Worm (Caenorhabditis elegans): ENCODE measurements around the gene C34D10.1.
A peak's percentile ranks its signal among the peaks of the same experiment; 100 is the strongest.

The C34D10.1 gene

ce11 chrX:8017305-8017704 lies 12.0 kb upstream of the C34D10.1 start:
- peak; percentile 41; the same call in 1 of the 2 replicates for TF ChIP-seq hmg-1.2 (GFP tag; IDR thresholded peaks at IDR 0.05)
- no peak for TF ChIP-seq snpc-4 (GFP tag; optimal IDR thresholded peaks at IDR 0.05)
- no peak for TF ChIP-seq snpc-4 (tag; optimal IDR thresholded peaks at IDR 0.05)
- TF ChIP-seq egl-44 (GFP tag; IDR thresholded peaks at IDR 0.05), result no peak
- TF ChIP-seq aptf-2 (GFP tag; conservative IDR thresholded peaks at IDR 0.05), result no peak
- TF ChIP-seq hlh-12 (tag; optimal IDR thresholded peaks at IDR 0.05), result no peak
- no peak for TF ChIP-seq T07F8.4 (tag; optimal IDR thresholded peaks at IDR 0.05)
- no peak for TF ChIP-seq tlf-1 (GFP tag; optimal IDR thresholded peaks at IDR 0.05)
- TF ChIP-seq aptf-3 (GFP tag; IDR thresholded peaks at IDR 0.05), result no peak
- peak; percentile 37; the same call in 1 of the 2 replicates for TF ChIP-seq rcor-1 (GFP tag; IDR thresholded peaks at IDR 0.05)
- TF ChIP-seq hsf-1 (GFP tag; IDR thresholded peaks at IDR 0.05), result 0 out of 2 replicates have a peak, but pooled peaks have one; percentile 14
- no peak for TF ChIP-seq ztf-28 (GFP tag; IDR thresholded peaks at IDR 0.05)
- TF ChIP-seq mel-28 (tag; optimal IDR thresholded peaks at IDR 0.05; ENCODE audit: borderline replicate concordance), result no peak
- no peak for TF ChIP-seq madf-8 (GFP tag; conservative IDR thresholded peaks at IDR 0.05)
- TF ChIP-seq nfya-2 (GFP tag; IDR thresholded peaks at IDR 0.05), result no peak
- TF ChIP-seq mxl-1 (tag; optimal IDR thresholded peaks at IDR 0.05), result no peak
- TF ChIP-seq nhr-27 (tag; optimal IDR thresholded peaks at IDR 0.05), result no peak
- TF ChIP-seq ceh-58 (GFP tag; IDR thresholded peaks at IDR 0.05), result no peak
- 0 out of 2 replicates have a peak, but pooled peaks have one; percentile 17 for TF ChIP-seq lir-1 (GFP tag; conservative IDR thresholded peaks at IDR 0.05)
- no peak for TF ChIP-seq rpc-1 (optimal IDR thresholded peaks at IDR 0.05)
- TF ChIP-seq rpc-1 (tag; optimal IDR thresholded peaks at IDR 0.05), result no peak
- no peak for TF ChIP-seq ztf-6 (GFP tag; IDR thresholded peaks at IDR 0.05)
- TF ChIP-seq nfyb-1 (GFP tag; IDR thresholded peaks at IDR 0.05), result no peak; the same call in 1 of the 2 replicates
- no peak for TF ChIP-seq egl-18 (GFP tag; IDR thresholded peaks at IDR 0.05)
- no peak for TF ChIP-seq unc-62 (GFP tag; optimal IDR thresholded peaks at IDR 0.05)
- no peak for TF ChIP-seq tbp1 (GFP tag; optimal IDR thresholded peaks at IDR 0.05)
- TF ChIP-seq snpc-1.3 (tag; optimal IDR thresholded peaks at IDR 0.05; ENCODE audit: insufficient read depth), result no peak
- TF ChIP-seq hmg-20 (GFP tag; IDR thresholded peaks at IDR 0.05), result peak; percentile 45; the same call in 1 of the 2 replicates
- TF ChIP-seq K12H6.12 (tag; optimal IDR thresholded peaks at IDR 0.05), result peak; percentile 73
- peak; percentile 48; the same call in 1 of the 2 replicates for TF ChIP-seq B0336.3 (GFP tag; IDR thresholded peaks at IDR 0.05)
- peak; percentile 100 for TF ChIP-seq egrh-3 (GFP tag; IDR thresholded peaks at IDR 0.05)
- TF ChIP-seq B0019.2 (GFP tag; conservative IDR thresholded peaks at IDR 0.05), result 0 out of 2 replicates have a peak, but pooled peaks have one; percentile 3
- TF ChIP-seq lsy-27 (tag; optimal IDR thresholded peaks at IDR 0.05; ENCODE audit: borderline replicate concordance, insufficient read depth), result no peak
- peak; percentile 75 for TF ChIP-seq chd-7 (tag; optimal IDR thresholded peaks at IDR 0.05)
- no peak for TF ChIP-seq unc-130 (GFP tag; optimal IDR thresholded peaks at IDR 0.05)
- 0 out of 2 replicates have a peak, but pooled peaks have one; percentile 28 for TF ChIP-seq madf-3 (GFP tag; IDR thresholded peaks at IDR 0.05)
- TF ChIP-seq hlh-26 (GFP tag; conservative IDR thresholded peaks at IDR 0.05), result no peak
- TF ChIP-seq ZK185.1 (tag; optimal IDR thresholded peaks at IDR 0.05; ENCODE audit: poor library complexity, severe bottlenecking), result no peak
- peak; percentile 42; the same call in 1 of the 2 replicates for TF ChIP-seq dox-1 (GFP tag; IDR thresholded peaks at IDR 0.05)
- TF ChIP-seq ekl-4 (GFP tag; IDR thresholded peaks at IDR 0.05), result peak; percentile 60
- TF ChIP-seq lin-26 (GFP tag; IDR thresholded peaks at IDR 0.05), result peak; percentile 75; the same call in 1 of the 2 replicates
- no peak for TF ChIP-seq sdz-38 (tag; optimal IDR thresholded peaks at IDR 0.05)
- no peak for TF ChIP-seq die-1 (tag; optimal IDR thresholded peaks at IDR 0.05)
- peak; percentile 54; the same call in 1 of the 2 replicates for TF ChIP-seq K11D2.4 (GFP tag; IDR thresholded peaks at IDR 0.05)
- TF ChIP-seq mcd-1 (GFP tag; IDR thresholded peaks at IDR 0.05), result peak; percentile 74
- TF ChIP-seq madf-6 (GFP tag; IDR thresholded peaks at IDR 0.05), result no peak
- no peak for TF ChIP-seq efl-1 (GFP tag; optimal IDR thresholded peaks at IDR 0.05)
- no peak for TF ChIP-seq atf-7 (tag; optimal IDR thresholded peaks at IDR 0.05)
- no peak for TF ChIP-seq F33H1.4 (GFP tag; IDR thresholded peaks at IDR 0.05)

Data from whole organism, young adult.